Worm (Caenorhabditis elegans) whole organism, early embryonic: ENCODE data around the gene fbxc-36.

Experiments
- F13C5.2 ChIP-seq: sonication (generic microtip); optimal IDR thresholded peaks from 2 replicates; lab custom pipeline; 2017; ENCODE audit warnings: mild to moderate bottlenecking, missing genetic modification characterization, inconsistent platforms, missing compliant biosample characterization
- aly-1 ChIP-seq: sonication (generic microtip); optimal IDR thresholded peaks from 2 replicates; lab custom pipeline; 2016; ENCODE audit warnings: missing genetic modification characterization, missing compliant biosample characterization
- ama-1 ChIP-seq: fragments of 150-350 bp; optimal IDR thresholded peaks from 2 replicates; lab custom pipeline; 2014
- ceh-13 ChIP-seq: fragments of 200-800 bp; sonication (Bioruptor generic); optimal IDR thresholded peaks from 2 replicates; lab custom pipeline; 2018; ENCODE audit warnings: mild to moderate bottlenecking, missing genetic modification characterization, missing compliant biosample characterization
- ceh-36 ChIP-seq: sonication (generic microtip); optimal IDR thresholded peaks from 2 replicates; lab custom pipeline; 2016; ENCODE audit warnings: missing genetic modification characterization, inconsistent platforms, missing compliant biosample characterization
- flt-1 ChIP-seq: fragments of 200-800 bp; sonication (Bioruptor generic); IDR thresholded peaks from 2 replicates; pipeline ENCODE4 v1.3.6; 2022; ENCODE audit warnings: missing genetic modification characterization, missing compliant biosample characterization
- hmg-4 ChIP-seq: fragments of 200-800 bp; sonication (Bioruptor generic); optimal IDR thresholded peaks from 2 replicates; lab custom pipeline; 2018; ENCODE audit warnings: mild to moderate bottlenecking, missing genetic modification characterization, missing compliant biosample characterization
- scrt-1 ChIP-seq: fragments of 200-800 bp; sonication (Bioruptor generic); IDR thresholded peaks from 2 replicates; pipeline ENCODE4 v1.3.6; 2022; ENCODE audit warnings: missing genetic modification characterization, missing compliant biosample characterization
- tbx-11 ChIP-seq: fragments of 200-800 bp; sonication (Bioruptor generic); IDR thresholded peaks from 2 replicates; pipeline ENCODE4 v1.3.6; 2022; ENCODE audit warnings: missing genetic modification characterization, missing compliant biosample characterization
- tra-4 ChIP-seq: sonication (generic microtip); optimal IDR thresholded peaks from 2 replicates; lab custom pipeline; 2017; ENCODE audit warnings: missing genetic modification characterization, missing compliant biosample characterization

ce11 chrII:958618-959017, 17.8 kb downstream of the fbxc-36 start, which contains the start of gene sdz-4:
- TF ChIP-seq aly-1 (tag; lab: Kevin White, UChicago) (no peak), ceh-36 (tag; lab: Kevin White, UChicago) (no peak), flt-1 (GFP tag; lab: Robert Waterston, UW) (no peak), scrt-1 (GFP tag; lab: Robert Waterston, UW) (no peak), hmg-4 (no peak), tbx-11 (no peak), F13C5.2 (no peak), ama-1 (lab: Kevin White, UChicago) (no peak), tra-4 (tag; lab: Kevin White, UChicago) (no peak), ceh-13 (GFP tag; lab: Kevin White, UChicago) (no peak)
